Worm (Caenorhabditis elegans): Measurements from ENCODE around the gene tbx-33.

DNA sequence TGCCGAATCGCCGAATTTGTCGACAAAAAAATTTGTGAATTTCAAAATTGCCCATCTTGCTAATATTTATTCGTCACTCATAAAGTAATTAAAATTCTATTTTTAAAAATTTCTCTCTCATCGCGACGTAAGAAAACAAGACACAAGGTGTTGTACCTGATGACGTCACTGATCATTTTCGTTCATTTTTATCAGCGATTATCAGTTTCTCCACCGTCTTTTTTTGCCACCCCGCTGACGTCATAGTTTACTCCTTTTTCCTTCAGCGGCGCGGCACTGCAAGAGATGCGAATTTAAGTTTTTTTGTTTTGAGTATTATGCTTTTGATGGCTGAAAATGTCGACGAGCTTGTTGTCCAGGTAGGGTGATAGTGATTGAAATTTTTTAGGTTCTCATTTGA lies 48.1 kb upstream of the tbx-33 start:
- TF ChIP-seq aly-1 (tag; optimal IDR thresholded peaks at IDR 0.05), result no peak
- TF ChIP-seq tra-4 (tag; optimal IDR thresholded peaks at IDR 0.05), result no peak
- no peak for TF ChIP-seq F13C5.2 (tag; optimal IDR thresholded peaks at IDR 0.05)
